Worm (Caenorhabditis elegans): ENCODE data around the gene C06B8.2.

The C06B8.2 gene

DNA sequence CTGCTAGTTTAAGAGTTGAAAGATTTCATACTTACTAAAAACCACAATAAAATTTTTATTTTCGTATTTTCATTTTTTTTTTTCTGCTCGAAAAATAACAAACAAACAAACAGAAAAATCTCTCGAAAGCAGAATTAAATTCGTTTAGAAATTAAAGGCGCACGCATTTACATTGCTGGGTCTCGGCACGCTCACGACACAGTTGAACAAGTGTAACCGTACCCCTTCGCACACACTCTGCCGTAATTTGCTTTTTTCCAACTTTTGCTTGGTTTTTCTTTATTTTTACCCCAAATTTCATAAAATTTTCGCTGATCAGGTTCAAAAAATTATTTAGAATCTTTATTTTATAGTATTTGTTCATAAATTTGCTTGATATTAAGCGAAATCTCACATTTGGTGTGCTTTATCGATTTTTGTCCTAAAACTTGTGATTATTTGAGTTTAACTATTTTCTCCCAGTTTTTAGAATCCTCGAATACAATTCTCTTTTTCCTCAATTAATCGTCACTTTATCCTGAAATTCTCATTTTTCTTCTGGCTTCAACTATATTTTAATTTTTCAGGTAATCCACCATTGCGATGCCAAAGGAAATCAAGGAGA lies 33.2 kb upstream of the C06B8.2 start, which contains the start of gene rpl-38 (continued):
- TF ChIP-seq lsy-2 (tag; optimal IDR thresholded peaks at IDR 0.05) (peak; percentile 99), fkh-10 (GFP tag; optimal IDR thresholded peaks at IDR 0.05) (peak; percentile 35), rnt-1 (tag; optimal IDR thresholded peaks at IDR 0.05) (peak; percentile 89), ztf-11 (tag; optimal IDR thresholded peaks at IDR 0.05) (peak in 1 of 2 experiments; percentile 18), unc-30 (tag; optimal IDR thresholded peaks at IDR 0.05) (no peak), xbp-1 (tag; optimal IDR thresholded peaks at IDR 0.05) (peak; percentile 78), unc-86 (tag; optimal IDR thresholded peaks at IDR 0.05) (peak; percentile 78), pag-3 (tag; optimal IDR thresholded peaks at IDR 0.05; ENCODE audit: borderline replicate concordance, insufficient read depth) (no peak), nhr-76 (tag; optimal IDR thresholded peaks at IDR 0.05) (no peak), C16A3.4 (tag; optimal IDR thresholded peaks at IDR 0.05) (peak; percentile 94), aha-1 (tag; optimal IDR thresholded peaks at IDR 0.05) (peak; percentile 22)

DNA sequence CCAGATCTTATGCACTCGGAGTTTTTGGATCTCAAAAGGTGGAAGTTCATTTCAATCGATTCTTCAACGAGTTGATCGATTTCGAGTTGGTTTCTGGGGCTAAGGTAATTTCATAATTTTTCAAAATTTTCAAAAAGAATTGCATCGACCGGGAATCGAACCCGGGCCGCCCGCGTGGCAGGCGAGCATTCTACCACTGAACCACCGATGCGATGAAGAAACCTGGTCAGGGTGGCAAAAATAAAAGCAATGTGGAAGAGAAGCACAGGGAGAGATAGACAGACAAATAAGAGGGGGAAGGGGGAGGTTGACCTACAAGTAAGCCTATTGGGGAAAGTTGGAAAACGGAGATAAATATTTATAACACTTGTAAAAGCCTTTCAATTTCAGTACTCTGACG lies 26.5 kb upstream of the C06B8.2 start:
- TF ChIP-seq nhr-76 (tag; optimal IDR thresholded peaks at IDR 0.05) = no peak
- no peak for TF ChIP-seq fkh-4 (tag; optimal IDR thresholded peaks at IDR 0.05; ENCODE audit: borderline replicate concordance)
- TF ChIP-seq nhr-237 (tag; optimal IDR thresholded peaks at IDR 0.05) = no peak
- TF ChIP-seq ceh-8 (GFP tag; optimal IDR thresholded peaks at IDR 0.05) = no peak
- no peak for TF ChIP-seq lin-39 (tag; optimal IDR thresholded peaks at IDR 0.05)
- no peak for TF ChIP-seq ceh-88 (GFP tag; IDR thresholded peaks at IDR 0.05)
- peak; percentile 16 for TF ChIP-seq tbx-2 (tag; optimal IDR thresholded peaks at IDR 0.05)
- TF ChIP-seq aha-1 (tag; optimal IDR thresholded peaks at IDR 0.05) = no peak
- no peak for TF ChIP-seq lin-15B (tag; optimal IDR thresholded peaks at IDR 0.05)
- peak; percentile 57 for TF ChIP-seq nhr-19 (GFP tag; conservative IDR thresholded peaks at IDR 0.05)
- TF ChIP-seq fkh-10 (GFP tag; optimal IDR thresholded peaks at IDR 0.05) = no peak
- TF ChIP-seq swsn-7 (tag; optimal IDR thresholded peaks at IDR 0.05) = peak; percentile 47
- no peak for TF ChIP-seq lsy-2 (tag; optimal IDR thresholded peaks at IDR 0.05)
- no peak for TF ChIP-seq unc-86 (tag; optimal IDR thresholded peaks at IDR 0.05)
- no peak for TF ChIP-seq C04F5.9 (tag; optimal IDR thresholded peaks at IDR 0.05)
- TF ChIP-seq tlp-1 (tag; optimal IDR thresholded peaks at IDR 0.05) = no peak
- no peak for TF ChIP-seq egl-13 (tag; optimal IDR thresholded peaks at IDR 0.05)
- peak in 1 of 3 experiments; percentile 26 for TF ChIP-seq dpl-1 (GFP tag; optimal IDR thresholded peaks at IDR 0.05)
- no peak for TF ChIP-seq vab-15 (tag; optimal IDR thresholded peaks at IDR 0.05)
- no peak for TF ChIP-seq egl-27 (tag; optimal IDR thresholded peaks at IDR 0.05)
- TF ChIP-seq fos-1 (tag; optimal IDR thresholded peaks at IDR 0.05) = no peak
- no peak for TF ChIP-seq lir-3 (tag; optimal IDR thresholded peaks at IDR 0.05; ENCODE audit: poor library complexity)
- no peak for TF ChIP-seq unc-98 (GFP tag; IDR thresholded peaks at IDR 0.05)
- TF ChIP-seq efl-1 (optimal IDR thresholded peaks at IDR 0.05) = peak in 1 of 2 experiments; percentile 46
- TF ChIP-seq efl-1 (GFP tag; optimal IDR thresholded peaks at IDR 0.05 in 1 of 2) = peak; percentile 29 to 93
- no peak for TF ChIP-seq nhr-84 (tag; optimal IDR thresholded peaks at IDR 0.05)
- TF ChIP-seq nhr-71 (tag; optimal IDR thresholded peaks at IDR 0.05) = no peak
- TF ChIP-seq C34B4.2 (tag; optimal IDR thresholded peaks at IDR 0.05) = no peak
- no peak for TF ChIP-seq irx-1 (tag; optimal IDR thresholded peaks at IDR 0.05)
- no peak for TF ChIP-seq mef-2 (tag; optimal IDR thresholded peaks at IDR 0.05)
- TF ChIP-seq nhr-85 (tag) = peak; percentile 54
- TF ChIP-seq alr-1 (tag; optimal IDR thresholded peaks at IDR 0.05; ENCODE audit: borderline replicate concordance) = no peak
- no peak for TF ChIP-seq pax-3 (tag; optimal IDR thresholded peaks at IDR 0.05)
- no peak for TF ChIP-seq unc-130 (tag; optimal IDR thresholded peaks at IDR 0.05)
- peak in 1 of 2 experiments; percentile 33 for TF ChIP-seq mdl-1 (tag; optimal IDR thresholded peaks at IDR 0.05)
- no peak for TF ChIP-seq nhr-12 (tag; optimal IDR thresholded peaks at IDR 0.05)
- no peak for TF ChIP-seq isw-1 (GFP tag; IDR thresholded peaks at IDR 0.05)
- no peak for TF ChIP-seq snpc-4 (tag; optimal IDR thresholded peaks at IDR 0.05)
- TF ChIP-seq ces-1 (GFP tag; optimal IDR thresholded peaks at IDR 0.05) = no peak
- TF ChIP-seq unc-30 (tag; optimal IDR thresholded peaks at IDR 0.05) = no peak
- no peak for TF ChIP-seq ztf-4 (tag; optimal IDR thresholded peaks at IDR 0.05)
- TF ChIP-seq lin-13 (GFP tag; optimal IDR thresholded peaks at IDR 0.05) = peak; percentile 45
- TF ChIP-seq pag-3 (tag; optimal IDR thresholded peaks at IDR 0.05; ENCODE audit: borderline replicate concordance, insufficient read depth) = no peak
- no peak for TF ChIP-seq ama-1 (optimal IDR thresholded peaks at IDR 0.05)
- TF ChIP-seq ceh-82 (tag; optimal IDR thresholded peaks at IDR 0.05) = peak in 2 of 3 experiments; percentile 10 to 52
- no peak for TF ChIP-seq efl-3 (GFP tag; optimal IDR thresholded peaks at IDR 0.05)
